Worm (Caenorhabditis elegans): ENCODE results near the gene exo-1.
A peak's percentile ranks its signal among the peaks of the same experiment; 100 is the strongest.

The exo-1 gene

ce11 chrIII:13465918-13466592, 42.7 kb downstream of the exo-1 start, which contains the start of gene cdk-5 (continued):
- TF ChIP-seq aptf-2 (GFP tag; conservative IDR thresholded peaks at IDR 0.05) (no peak), lsl-1 (GFP tag; optimal IDR thresholded peaks at IDR 0.05) (peak; percentile 51), ceh-58 (GFP tag; IDR thresholded peaks at IDR 0.05) (no peak), Y95B8A.8 (GFP tag; IDR thresholded peaks at IDR 0.05) (no peak), hsf-1 (GFP tag; IDR thresholded peaks at IDR 0.05) (peak; percentile 76), F57A8.1 (GFP tag; optimal IDR thresholded peaks at IDR 0.05) (no peak), cebp-2 (GFP tag; IDR thresholded peaks at IDR 0.05) (no peak), lin-54 (GFP tag; optimal IDR thresholded peaks at IDR 0.05) (peak; percentile 84), him-1 (tag; optimal IDR thresholded peaks at IDR 0.05) (no peak), nfya-2 (GFP tag; IDR thresholded peaks at IDR 0.05) (no peak), die-1 (tag; optimal IDR thresholded peaks at IDR 0.05) (no peak), B0019.2 (GFP tag; conservative IDR thresholded peaks at IDR 0.05) (no peak), rcor-1 (GFP tag; IDR thresholded peaks at IDR 0.05) (peak; percentile 67), bed-2 (GFP tag; IDR thresholded peaks at IDR 0.05) (no peak), hlh-26 (GFP tag; conservative IDR thresholded peaks at IDR 0.05) (no peak), pha-4 (tag; optimal IDR thresholded peaks at IDR 0.05) (peak; percentile 69), dpl-1 (GFP tag; optimal IDR thresholded peaks at IDR 0.05) (peak; percentile 11), unc-130 (GFP tag; optimal IDR thresholded peaks at IDR 0.05) (no peak), ceh-91 (GFP tag; IDR thresholded peaks at IDR 0.05) (no peak), aptf-3 (GFP tag; IDR thresholded peaks at IDR 0.05) (no peak), F49E8.2 (tag; optimal IDR thresholded peaks at IDR 0.05; ENCODE audit: insufficient read depth) (no peak), K12H6.12 (tag; optimal IDR thresholded peaks at IDR 0.05) (peak; percentile 19), attf-3 (GFP tag; conservative IDR thresholded peaks at IDR 0.05) (no peak), hrde-1 (tag; optimal IDR thresholded peaks at IDR 0.05; ENCODE audit: borderline replicate concordance) (no peak), D2030.7 (GFP tag; IDR thresholded peaks at IDR 0.05) (peak; percentile 72; the same call in 1 of the 2 replicates), dox-1 (GFP tag; IDR thresholded peaks at IDR 0.05) (0 out of 2 replicates have a peak, but pooled peaks have one; percentile 31), F22D6.2 (tag; optimal IDR thresholded peaks at IDR 0.05) (no peak), ama-1 (optimal IDR thresholded peaks at IDR 0.05) (no peak), ama-1 (GFP tag; optimal IDR thresholded peaks at IDR 0.05) (no peak), ekl-4 (GFP tag; IDR thresholded peaks at IDR 0.05) (peak; percentile 86), Y79H2A.3 (GFP tag; conservative IDR thresholded peaks at IDR 0.05) (no peak), snpc-4 (GFP tag; optimal IDR thresholded peaks at IDR 0.05) (no peak), snpc-4 (tag; optimal IDR thresholded peaks at IDR 0.05) (peak in 2 of 4 experiments; percentile 54 to 62), tbx-9 (tag; optimal IDR thresholded peaks at IDR 0.05; ENCODE audit: borderline replicate concordance) (no peak), Y67H2A.10 (GFP tag; conservative IDR thresholded peaks at IDR 0.05) (no peak), C17E4.6 (GFP tag; IDR thresholded peaks at IDR 0.05) (no peak), madf-6 (GFP tag; IDR thresholded peaks at IDR 0.05) (peak; percentile 66), repo-1 (tag; optimal IDR thresholded peaks at IDR 0.05) (peak; percentile 69), dpff-1 (tag; optimal IDR thresholded peaks at IDR 0.05) (no peak), akir-1 (GFP tag; optimal IDR thresholded peaks at IDR 0.05) (no peak), F10E7.11 (tag; optimal IDR thresholded peaks at IDR 0.05) (no peak), rpc-1 (optimal IDR thresholded peaks at IDR 0.05) (no peak), rpc-1 (tag; optimal IDR thresholded peaks at IDR 0.05) (no peak), K11D2.4 (GFP tag; IDR thresholded peaks at IDR 0.05) (peak; percentile 69), nhr-90 (tag; optimal IDR thresholded peaks at IDR 0.05) (no peak), sdz-38 (tag; optimal IDR thresholded peaks at IDR 0.05) (no peak), nfyb-1 (GFP tag; IDR thresholded peaks at IDR 0.05) (peak; percentile 81), F37B4.10 (GFP tag; IDR thresholded peaks at IDR 0.05) (no peak), T26A5.8 (tag; optimal IDR thresholded peaks at IDR 0.05) (no peak), ceh-40 (GFP tag; IDR thresholded peaks at IDR 0.05) (no peak)

All from whole organism, young adult.